Fruit fly (Drosophila melanogaster): ENCODE data around the gene slou.

slou gene

DNA sequence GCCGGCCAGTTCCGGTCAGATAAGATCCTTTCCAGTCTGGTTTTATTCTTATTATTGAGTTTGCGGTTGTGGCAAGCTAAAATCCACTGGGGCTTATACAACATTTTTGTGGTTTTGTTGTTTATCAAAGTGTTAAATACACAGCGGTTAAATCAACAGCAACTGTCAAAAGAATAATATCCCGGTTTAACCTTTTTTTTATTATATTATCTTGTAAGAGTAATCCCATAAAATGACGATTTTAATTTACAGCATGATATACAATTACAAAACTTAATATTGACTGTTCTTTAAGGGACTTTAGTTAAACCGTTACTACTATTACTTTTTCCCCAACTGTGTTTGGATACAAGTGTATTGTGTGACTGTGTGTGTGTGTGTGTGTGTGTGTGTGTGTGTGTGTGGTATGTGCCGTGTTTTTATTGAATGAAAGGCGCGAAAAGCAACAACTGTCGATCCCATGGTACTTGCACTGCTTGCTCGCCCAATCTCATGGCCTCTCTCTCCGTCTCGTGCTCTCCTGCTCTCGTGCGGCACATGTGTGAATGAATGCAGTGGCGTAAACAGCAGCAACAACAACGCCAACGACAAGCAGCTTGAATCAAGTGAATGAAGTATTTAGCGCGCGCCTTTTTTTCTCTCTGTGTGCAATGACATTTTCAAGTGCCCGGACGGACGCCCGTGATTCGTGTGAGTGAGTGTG, 32.7 kb upstream of the slou start (continued):
- TF ChIP-seq CG14050 (GFP tag; IDR thresholded peaks at IDR 0.05) (peak; percentile 15; the same call in 1 of the 3 replicates), chif (GFP tag; optimal IDR thresholded peaks at IDR 0.05) (peak in 1 of 2 experiments; percentile 22), lov (optimal IDR thresholded peaks at IDR 0.05) (no peak), lov (GFP tag; IDR thresholded peaks at IDR 0.05) (no peak), pfk (GFP tag; optimal IDR thresholded peaks at IDR 0.05) (no peak), stwl (tag; optimal IDR thresholded peaks at IDR 0.05) (peak; percentile 67), unpg (GFP tag; optimal IDR thresholded peaks at IDR 0.05) (peak; percentile 47), CG12236 (GFP tag; optimal IDR thresholded peaks at IDR 0.05) (no peak), CG7839 (tag; optimal IDR thresholded peaks at IDR 0.05) (peak; percentile 17), CG17568 (GFP tag; optimal IDR thresholded peaks at IDR 0.05) (peak; percentile 28), kni (GFP tag; optimal IDR thresholded peaks at IDR 0.05) (no peak), CG42726 (GFP tag; IDR thresholded peaks at IDR 0.05; ENCODE audit: partially characterized antibody) (no peak), CG13296 (GFP tag; optimal IDR thresholded peaks at IDR 0.05) (peak; percentile 17), Hmx (GFP tag; optimal IDR thresholded peaks at IDR 0.05) (no peak), CG2120 (GFP tag; optimal IDR thresholded peaks at IDR 0.05) (peak; percentile 1), CG8290 (GFP tag; optimal IDR thresholded peaks at IDR 0.05) (no peak), CG8290 (tag; optimal IDR thresholded peaks at IDR 0.05) (peak in 1 of 2 experiments; percentile 35), twi (tag; optimal IDR thresholded peaks at IDR 0.05) (peak; percentile 88), CG8924 (tag; optimal IDR thresholded peaks at IDR 0.05) (peak; percentile 17), Aef1 (GFP tag; IDR thresholded peaks at IDR 0.05) (peak; percentile 40; the same call in 1 of the 3 replicates), Opbp (GFP tag; IDR thresholded peaks at IDR 0.05; ENCODE audit: partially characterized antibody) (0 out of 3 replicates have a peak, but pooled peaks have one; percentile 51), ato (GFP tag; IDR thresholded peaks at IDR 0.05; ENCODE audit: partially characterized antibody) (peak; percentile 44; the same call in 1 of the 2 replicates), CG7786 (GFP tag; optimal IDR thresholded peaks at IDR 0.05) (no peak), CG4854 (GFP tag; optimal IDR thresholded peaks at IDR 0.05) (no peak), CG14014 (GFP tag; IDR thresholded peaks at IDR 0.05) (peak; percentile 52; the same call in 1 of the 2 replicates), Stat92E (GFP tag; optimal IDR thresholded peaks at IDR 0.05) (no peak), zf30C (GFP tag; optimal IDR thresholded peaks at IDR 0.05) (peak; percentile 94), slbo (GFP tag; IDR thresholded peaks at IDR 0.05) (0 out of 2 replicates have a peak, but pooled peaks have one; percentile 8), tll (GFP tag; optimal IDR thresholded peaks at IDR 0.05) (peak in 1 of 2 experiments; percentile 42), cwo (GFP tag; optimal IDR thresholded peaks at IDR 0.05) (peak; percentile 78), lab (GFP tag; optimal IDR thresholded peaks at IDR 0.05) (peak; percentile 23), z (GFP tag; IDR thresholded peaks at IDR 0.05) (no peak), CG17612 (GFP tag; IDR thresholded peaks at IDR 0.05) (no peak), CG2712 (tag; optimal IDR thresholded peaks at IDR 0.05) (peak; percentile 16), CG2199 (GFP tag; IDR thresholded peaks at IDR 0.05) (peak; percentile 91), gro (GFP tag; optimal IDR thresholded peaks at IDR 0.05) (no peak)

DNA sequence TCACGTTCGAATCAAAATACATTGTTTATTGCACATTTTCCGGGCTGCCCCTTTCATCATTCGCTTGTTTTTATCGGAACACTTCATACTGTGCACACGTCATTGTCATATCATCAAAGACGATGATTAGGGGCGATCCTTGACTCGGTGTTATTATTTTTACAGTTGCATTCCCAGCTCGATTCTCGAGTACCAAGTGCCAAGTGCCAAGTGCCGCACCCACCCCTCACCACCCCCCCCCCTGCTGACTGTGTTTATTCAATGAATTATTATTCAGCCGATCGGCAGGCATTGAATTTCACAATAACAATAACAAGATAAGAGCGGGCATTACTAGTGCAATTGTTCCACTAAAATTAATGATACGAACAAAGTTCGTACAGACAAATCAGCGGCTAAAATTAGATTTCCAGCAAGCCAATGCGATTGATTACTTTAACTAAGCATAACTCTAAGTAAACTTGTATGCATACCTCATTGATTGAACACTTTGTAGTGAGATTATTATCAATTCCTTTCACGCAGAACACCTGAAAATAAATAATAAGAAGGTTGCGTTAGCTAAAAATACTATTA, 30.6 kb upstream of the slou start:
- TF ChIP-seq crol (GFP tag; IDR thresholded peaks at IDR 0.05) (peak; percentile 77), CG33213 (GFP tag; optimal IDR thresholded peaks at IDR 0.05) (no peak), dpn (GFP tag; optimal IDR thresholded peaks at IDR 0.05) (no peak), chinmo (GFP tag; IDR thresholded peaks at IDR 0.05; ENCODE audit: partially characterized antibody) (peak; percentile 75; the same call in 2 of the 4 replicates), Lpt (GFP tag; optimal IDR thresholded peaks at IDR 0.05) (no peak), CG17829 (tag; optimal IDR thresholded peaks at IDR 0.05) (no peak), Gsc (GFP tag; IDR thresholded peaks at IDR 0.05) (no peak), bab2 (GFP tag; optimal IDR thresholded peaks at IDR 0.05) (no peak), vnd (GFP tag; IDR thresholded peaks at IDR 0.05; ENCODE audit: partially characterized antibody) (0 out of 3 replicates have a peak, but pooled peaks have one; percentile 36), exex (tag; optimal IDR thresholded peaks at IDR 0.05) (peak; percentile 66), CG8290 (GFP tag; optimal IDR thresholded peaks at IDR 0.05) (no peak), CG8290 (tag; optimal IDR thresholded peaks at IDR 0.05) (peak in 1 of 2 experiments; percentile 6), CG11696 (GFP tag; IDR thresholded peaks at IDR 0.05) (no peak), ham (GFP tag; IDR thresholded peaks at IDR 0.05) (no peak)

All from whole organism, embryonic.